Worm (Caenorhabditis elegans): ENCODE data around the gene txt-14.

txt-14 gene

ce11 chrV:18582358-18582757 is at the start of gene txt-14:
Gene txt-14, plus strand, starts transcription at chrV:18582658.
- TF ChIP-seq dao-5 (tag; optimal IDR thresholded peaks at IDR 0.05) (no peak), W03F9.2 (tag; optimal IDR thresholded peaks at IDR 0.05) (no peak), him-1 (tag; optimal IDR thresholded peaks at IDR 0.05) (no peak)

ce11 chrV:18533606-18534005 is 48.9 kb upstream of the txt-14 start, which contains the start of gene ints-5:
Gene ints-5, plus strand, starts transcription at chrV:18533953.
- TF ChIP-seq him-1 (tag; optimal IDR thresholded peaks at IDR 0.05) (no peak), dao-5 (tag; optimal IDR thresholded peaks at IDR 0.05) (no peak), W03F9.2 (tag; optimal IDR thresholded peaks at IDR 0.05) (peak; percentile 40)

ce11 chrV:18536015-18536414 is 46.4 kb upstream of the txt-14 start:
- TF ChIP-seq dao-5 (tag; optimal IDR thresholded peaks at IDR 0.05), result no peak
- no peak for TF ChIP-seq him-1 (tag; optimal IDR thresholded peaks at IDR 0.05)
- no peak for TF ChIP-seq W03F9.2 (tag; optimal IDR thresholded peaks at IDR 0.05)

DNA sequence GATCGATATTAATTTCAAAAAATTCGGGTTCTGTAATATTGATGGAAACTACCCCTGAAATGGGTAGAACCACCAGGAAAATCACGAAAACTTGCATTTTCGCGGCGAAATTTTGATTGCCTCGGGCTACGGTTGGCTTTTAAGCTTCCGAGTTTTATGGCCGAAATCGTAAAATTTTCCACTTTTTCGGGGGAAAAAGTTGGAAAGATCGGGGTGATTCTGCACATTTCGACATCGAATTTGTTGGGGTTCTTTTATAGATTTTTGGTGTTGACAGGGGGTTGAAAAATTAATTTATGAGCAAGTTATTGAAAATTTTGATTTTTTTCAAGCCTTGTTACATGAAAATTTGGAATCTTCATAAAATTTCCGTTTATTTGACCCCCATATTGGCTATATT is 28.7 kb upstream of the txt-14 start, which contains the start of gene Y51A2D.8:
Gene Y51A2D.8 (minus strand): TSS at position 101 of the 400 bp plus-strand sequence.
- TF ChIP-seq dao-5 (tag; optimal IDR thresholded peaks at IDR 0.05) (no peak), him-1 (tag; optimal IDR thresholded peaks at IDR 0.05) (no peak), W03F9.2 (tag; optimal IDR thresholded peaks at IDR 0.05) (no peak)

DNA sequence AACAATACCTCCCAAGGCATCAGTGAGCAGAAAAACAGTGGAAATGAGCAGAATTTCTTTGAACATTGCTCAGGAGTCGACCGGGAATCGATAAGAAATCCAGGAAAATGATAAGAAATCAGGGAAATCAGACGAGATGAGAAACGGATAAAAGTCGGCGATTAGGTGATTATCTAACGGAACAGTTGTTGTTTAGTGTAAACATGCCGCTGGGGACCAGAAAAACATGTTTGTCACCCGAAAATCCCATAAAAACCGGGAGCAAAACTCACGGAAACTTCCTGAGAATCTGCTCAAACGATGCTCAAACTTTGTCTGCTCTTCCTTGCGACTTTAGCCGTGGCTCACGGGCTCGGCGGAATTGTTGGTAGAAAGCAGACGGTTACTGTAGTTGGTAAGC is 26.0 kb upstream of the txt-14 start, which contains the start of the genes ttr-24 and ttr-25:
Gene ttr-24 (minus strand): TSS at position 156 of the 400 bp plus-strand sequence.
Gene ttr-25 (plus strand): TSS at position 227 of the 400 bp plus-strand sequence.
- no peak for TF ChIP-seq dao-5 (tag; optimal IDR thresholded peaks at IDR 0.05)
- TF ChIP-seq W03F9.2 (tag; optimal IDR thresholded peaks at IDR 0.05), result no peak
- TF ChIP-seq him-1 (tag; optimal IDR thresholded peaks at IDR 0.05), result no peak

DNA sequence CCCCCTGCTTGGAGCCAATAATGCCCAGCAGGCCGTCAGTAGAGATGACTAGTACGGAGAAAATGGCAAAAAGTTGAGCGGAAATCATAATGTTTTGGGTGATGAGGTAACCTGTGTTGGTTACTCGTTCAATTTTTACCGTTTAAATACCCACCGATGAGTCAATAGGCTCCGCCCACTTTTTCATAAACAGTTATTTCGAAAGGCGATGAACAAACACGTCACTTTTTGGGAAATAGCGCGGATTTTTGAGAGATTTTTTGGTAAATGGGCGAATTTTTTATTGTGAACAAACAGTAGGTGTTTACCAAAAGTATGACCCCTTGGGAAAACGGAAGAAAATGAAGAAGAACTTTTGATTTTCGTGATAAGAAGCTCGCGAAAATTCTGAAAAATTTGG is 22.3 kb upstream of the txt-14 start, which contains the start of gene ttr-26:
Gene ttr-26 (minus strand): TSS at position 101 of the 400 bp plus-strand sequence.
- TF ChIP-seq W03F9.2 (tag; optimal IDR thresholded peaks at IDR 0.05), result no peak
- no peak for TF ChIP-seq him-1 (tag; optimal IDR thresholded peaks at IDR 0.05)
- no peak for TF ChIP-seq dao-5 (tag; optimal IDR thresholded peaks at IDR 0.05)

DNA sequence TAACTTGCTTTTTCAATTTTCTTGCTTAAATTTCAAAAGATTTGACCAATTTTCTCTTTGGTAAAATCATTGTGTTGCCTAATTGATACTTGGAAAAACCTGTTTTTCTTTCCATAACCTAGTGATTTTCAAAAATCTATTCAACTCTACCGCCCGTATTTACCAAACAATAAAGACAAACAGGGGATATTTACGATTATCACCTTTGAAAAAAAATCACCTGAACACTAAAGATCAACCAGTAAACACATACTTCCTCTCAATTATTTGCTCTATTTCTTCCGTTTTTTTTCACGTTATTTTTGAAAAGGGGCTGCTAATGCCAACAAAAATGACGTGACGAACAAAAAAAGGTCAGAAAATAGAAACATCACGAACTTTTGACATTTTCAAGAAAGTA is 21.5 kb upstream of the txt-14 start:
- TF ChIP-seq him-1 (tag; optimal IDR thresholded peaks at IDR 0.05) (no peak), W03F9.2 (tag; optimal IDR thresholded peaks at IDR 0.05) (no peak), dao-5 (tag; optimal IDR thresholded peaks at IDR 0.05) (no peak)

DNA sequence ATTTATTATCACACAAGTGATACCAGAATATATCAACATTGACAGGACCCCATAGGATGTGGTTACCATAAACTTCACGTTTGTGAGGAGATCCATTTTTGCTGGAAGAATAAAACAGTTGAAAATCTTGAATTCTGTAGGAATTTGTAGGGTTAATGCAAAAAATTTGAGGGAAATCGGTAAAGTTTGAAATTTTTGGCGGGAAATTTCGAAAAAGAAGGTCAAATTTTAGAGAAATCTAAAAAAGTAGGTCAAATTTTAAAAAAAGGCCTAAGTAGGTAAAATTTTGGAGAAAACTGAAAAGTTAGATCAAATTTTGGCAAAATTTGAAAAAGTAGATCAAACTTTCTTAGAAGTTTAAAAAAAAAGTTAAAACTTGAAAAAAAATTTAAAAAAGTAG is 17.7 kb upstream of the txt-14 start, which contains the start of gene srg-34:
Gene srg-34 (minus strand): TSS at position 101 of the 400 bp plus-strand sequence.
- TF ChIP-seq dao-5 (tag; optimal IDR thresholded peaks at IDR 0.05), result no peak
- no peak for TF ChIP-seq him-1 (tag; optimal IDR thresholded peaks at IDR 0.05)
- TF ChIP-seq W03F9.2 (tag; optimal IDR thresholded peaks at IDR 0.05), result no peak

- TF ChIP-seq W03F9.2 (tag; optimal IDR thresholded peaks at IDR 0.05) (no peak), dao-5 (tag; optimal IDR thresholded peaks at IDR 0.05) (no peak), him-1 (tag; optimal IDR thresholded peaks at IDR 0.05) (no peak)
Observed at ce11 chrV:18565621-18566020, 16.8 kb upstream of the txt-14 start.

DNA sequence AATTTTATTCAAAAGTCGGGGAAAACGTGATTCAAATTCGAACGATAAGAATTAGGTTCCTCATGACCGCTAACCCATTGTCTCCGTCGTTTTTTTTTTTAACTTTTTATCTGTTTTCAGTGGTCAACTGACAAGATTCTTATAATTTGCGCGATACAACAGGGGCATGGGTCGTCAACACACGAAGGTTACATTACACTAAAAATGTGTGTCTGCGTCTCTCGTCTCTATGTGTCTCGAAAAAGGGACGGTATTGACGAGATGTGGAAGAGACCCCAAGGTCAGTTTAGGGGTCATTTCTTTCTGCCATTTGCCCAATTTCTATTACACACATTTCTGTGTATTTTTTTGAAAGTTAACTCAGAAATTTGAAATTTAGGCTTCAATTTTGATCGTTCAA is 13.0 kb upstream of the txt-14 start:
- TF ChIP-seq dao-5 (tag; optimal IDR thresholded peaks at IDR 0.05) (no peak), W03F9.2 (tag; optimal IDR thresholded peaks at IDR 0.05) (no peak), him-1 (tag; optimal IDR thresholded peaks at IDR 0.05) (no peak)

ce11 chrV:18571533-18571932 is 10.9 kb upstream of the txt-14 start, which contains the start of gene Y51A2D.21:
Gene Y51A2D.21, plus strand, starts transcription at chrV:18571833.
- TF ChIP-seq W03F9.2 (tag; optimal IDR thresholded peaks at IDR 0.05), result no peak
- no peak for TF ChIP-seq him-1 (tag; optimal IDR thresholded peaks at IDR 0.05)
- TF ChIP-seq dao-5 (tag; optimal IDR thresholded peaks at IDR 0.05), result no peak

DNA sequence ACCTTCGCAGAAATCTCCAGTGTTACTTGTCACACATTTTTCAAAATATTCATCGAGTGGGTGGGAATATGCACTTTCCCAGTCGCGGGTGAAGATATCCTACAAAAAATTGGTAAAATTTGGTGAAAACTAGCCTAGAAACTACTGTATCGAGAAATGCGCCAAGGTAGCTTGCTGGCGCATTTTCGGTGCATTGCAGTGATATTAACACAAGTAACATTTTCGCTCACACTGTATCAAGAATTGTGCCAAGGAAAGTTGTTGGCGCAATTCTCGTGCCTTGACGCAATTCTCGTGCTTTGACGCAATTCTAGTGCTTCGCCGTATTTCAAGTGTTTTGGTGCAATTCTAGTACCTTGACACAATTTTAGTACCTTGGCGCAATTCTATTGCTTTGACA is 9.3 kb upstream of the txt-14 start:
- TF ChIP-seq dao-5 (tag; optimal IDR thresholded peaks at IDR 0.05) (no peak), him-1 (tag; optimal IDR thresholded peaks at IDR 0.05) (no peak), W03F9.2 (tag; optimal IDR thresholded peaks at IDR 0.05) (no peak)

DNA sequence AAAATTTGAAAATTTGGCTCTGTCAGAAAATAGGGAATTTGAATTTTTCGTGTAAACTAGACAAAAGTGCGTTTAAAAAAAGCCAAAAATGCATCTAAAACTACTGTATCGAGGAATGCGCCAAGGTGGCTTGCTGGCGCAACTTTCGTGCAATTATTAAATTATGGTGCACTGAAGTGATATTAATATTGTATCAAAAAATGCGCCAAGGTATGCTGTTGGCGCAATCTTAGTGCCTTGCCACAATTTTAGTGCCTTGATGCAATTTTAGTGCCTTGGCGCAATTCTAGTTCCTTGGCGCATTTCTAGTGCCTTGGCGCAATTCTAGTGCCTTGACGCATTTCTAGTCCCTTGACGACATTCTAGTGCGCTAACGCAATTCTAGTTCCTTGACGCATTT is 7.4 kb upstream of the txt-14 start:
- no peak for TF ChIP-seq W03F9.2 (tag; optimal IDR thresholded peaks at IDR 0.05)
- TF ChIP-seq dao-5 (tag; optimal IDR thresholded peaks at IDR 0.05), result no peak
- no peak for TF ChIP-seq him-1 (tag; optimal IDR thresholded peaks at IDR 0.05)

DNA sequence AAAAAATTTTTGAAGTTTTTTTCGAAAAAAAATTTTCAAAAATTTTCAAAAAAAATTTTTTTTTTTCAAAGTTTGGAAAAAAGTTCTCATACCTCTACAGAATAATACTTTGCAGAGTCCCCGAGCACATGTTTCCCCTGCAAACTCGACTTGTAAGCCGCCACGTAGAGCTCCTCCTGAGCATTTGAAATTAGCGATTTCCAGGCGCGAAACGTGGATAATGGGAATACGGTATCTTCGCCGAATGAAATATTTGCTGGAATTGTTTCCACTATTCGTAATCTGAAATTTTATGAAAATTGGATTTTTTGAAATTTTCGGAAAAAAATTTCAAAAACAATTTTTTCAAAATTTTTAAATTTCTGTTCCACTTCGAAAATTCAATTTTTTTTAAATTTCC is 6.3 kb upstream of the txt-14 start:
- TF ChIP-seq dao-5 (tag; optimal IDR thresholded peaks at IDR 0.05), result no peak
- no peak for TF ChIP-seq him-1 (tag; optimal IDR thresholded peaks at IDR 0.05)
- TF ChIP-seq W03F9.2 (tag; optimal IDR thresholded peaks at IDR 0.05), result no peak

- TF ChIP-seq him-1 (tag; optimal IDR thresholded peaks at IDR 0.05), result no peak
- no peak for TF ChIP-seq W03F9.2 (tag; optimal IDR thresholded peaks at IDR 0.05)
- no peak for TF ChIP-seq dao-5 (tag; optimal IDR thresholded peaks at IDR 0.05)
Observed at ce11 chrV:18577458-18578078, 4.9 kb upstream of the txt-14 start.

Data from whole organism, L4/young adult.